Worm (Caenorhabditis elegans) whole organism, mixed stage, embryonic: Measurements from ENCODE around the gene T21D12.11.

Source experiments
- blmp-1 ChIP-seq: fragments of 150-350 bp; optimal IDR thresholded peaks from 2 replicates; lab custom pipeline; 2014; ENCODE audit warnings: missing biosample characterization, missing genetic modification characterization
- elt-3 ChIP-seq: fragments of 150-350 bp; optimal IDR thresholded peaks from 2 replicates; lab custom pipeline; 2014; ENCODE audit warnings: missing biosample characterization, missing genetic modification characterization
- unc-62 ChIP-seq: fragments of 150-350 bp; optimal IDR thresholded peaks from 2 replicates; lab custom pipeline; 2014; ENCODE audit warnings: missing biosample characterization, missing genetic modification reagents, missing genetic modification characterization

DNA sequence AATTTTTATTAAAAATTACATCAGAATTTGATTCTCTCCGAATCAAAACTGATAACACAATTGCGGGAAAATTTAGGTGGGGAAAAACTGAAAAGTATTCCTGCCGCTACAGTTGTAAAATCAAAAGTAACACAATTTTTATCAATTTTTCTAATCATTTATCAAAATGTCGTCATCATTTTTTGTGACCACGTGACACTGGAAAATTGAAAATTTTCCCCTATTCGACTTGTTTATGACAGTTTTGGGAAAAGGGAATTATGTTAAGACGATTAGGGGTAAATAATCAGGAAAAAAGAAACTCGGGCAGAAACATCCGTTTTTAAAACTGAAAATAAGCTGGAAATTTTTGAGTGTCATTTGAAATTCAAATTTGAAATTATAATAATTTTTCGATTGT is 27.6 kb downstream of the T21D12.11 start:
- TF ChIP-seq elt-3 (tag; lab: Kevin White, UChicago) (no peak), blmp-1 (no peak), unc-62 (GFP tag; lab: Kevin White, UChicago) (no peak)
